Worm (Caenorhabditis elegans): ENCODE results near the gene C01G6.4.

Gene C01G6.4

DNA sequence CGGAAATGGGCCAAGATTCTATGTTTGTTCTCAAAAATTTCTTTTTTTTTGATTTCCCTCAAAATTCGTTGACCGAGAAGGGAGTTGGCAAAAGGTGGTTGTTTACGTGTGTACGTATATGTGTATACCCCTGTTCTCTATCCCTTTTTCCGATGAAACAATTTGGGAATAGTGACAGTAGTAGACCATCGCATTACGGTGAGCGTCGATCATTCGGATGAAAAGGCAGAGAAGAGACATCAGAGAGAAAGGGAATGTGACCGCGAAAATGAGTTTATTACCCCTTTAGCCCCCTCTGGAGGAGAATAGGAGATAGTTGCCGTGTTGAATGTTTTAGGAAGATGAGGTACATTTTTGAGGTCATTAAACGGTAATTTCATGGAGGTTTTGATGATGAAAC lies 12.8 kb downstream of the C01G6.4 start (continued):
- TF ChIP-seq unc-62 (GFP tag; optimal IDR thresholded peaks at IDR 0.05), result no peak
- no peak for TF ChIP-seq ceh-88 (GFP tag; IDR thresholded peaks at IDR 0.05)
- TF ChIP-seq unc-30 (tag; optimal IDR thresholded peaks at IDR 0.05), result no peak
- peak; percentile 63 for TF ChIP-seq snu-23 (GFP tag; optimal IDR thresholded peaks at IDR 0.05)
- TF ChIP-seq mep-1 (tag; optimal IDR thresholded peaks at IDR 0.05), result peak; percentile 67
- no peak for TF ChIP-seq ceh-82 (tag; optimal IDR thresholded peaks at IDR 0.05)
- no peak for TF ChIP-seq pax-3 (tag; optimal IDR thresholded peaks at IDR 0.05)
- TF ChIP-seq nhr-76 (tag; optimal IDR thresholded peaks at IDR 0.05), result no peak
- TF ChIP-seq lin-14 (GFP tag; optimal IDR thresholded peaks at IDR 0.05), result peak; percentile 86

- TF ChIP-seq unc-98 (GFP tag; IDR thresholded peaks at IDR 0.05) (no peak), fkh-10 (GFP tag; optimal IDR thresholded peaks at IDR 0.05) (no peak), nhr-12 (tag; optimal IDR thresholded peaks at IDR 0.05) (no peak), fkh-4 (tag; optimal IDR thresholded peaks at IDR 0.05; ENCODE audit: borderline replicate concordance) (no peak), nhr-85 (tag) (peak; percentile 46), unc-62 (GFP tag; optimal IDR thresholded peaks at IDR 0.05) (no peak), isw-1 (GFP tag; IDR thresholded peaks at IDR 0.05) (no peak), fos-1 (tag; optimal IDR thresholded peaks at IDR 0.05) (no peak), ztf-11 (tag; optimal IDR thresholded peaks at IDR 0.05) (no peak)
These were observed 14.3 kb downstream of the C01G6.4 start for ce11 chrII:9258566-9258965.

ce11 chrII:9258034-9258556 lies 14.7 kb downstream of the C01G6.4 start:
- no peak for TF ChIP-seq ceh-90 (tag; optimal IDR thresholded peaks at IDR 0.05)
- TF ChIP-seq nhr-84 (tag; optimal IDR thresholded peaks at IDR 0.05), result no peak
- no peak for TF ChIP-seq pag-3 (tag; optimal IDR thresholded peaks at IDR 0.05; ENCODE audit: borderline replicate concordance, insufficient read depth)
- TF ChIP-seq isw-1 (GFP tag; IDR thresholded peaks at IDR 0.05), result no peak
- TF ChIP-seq blmp-1 (tag; optimal IDR thresholded peaks at IDR 0.05), result peak; percentile 41
- no peak for TF ChIP-seq fkh-10 (GFP tag; optimal IDR thresholded peaks at IDR 0.05)
- no peak for TF ChIP-seq efl-1 (optimal IDR thresholded peaks at IDR 0.05)
- peak in 1 of 2 experiments; percentile 33 for TF ChIP-seq efl-1 (GFP tag; optimal IDR thresholded peaks at IDR 0.05 in 1 of 2)
- TF ChIP-seq ztf-11 (tag; optimal IDR thresholded peaks at IDR 0.05), result no peak
- no peak for TF ChIP-seq rnt-1 (tag; optimal IDR thresholded peaks at IDR 0.05)
- no peak for TF ChIP-seq nhr-71 (tag; optimal IDR thresholded peaks at IDR 0.05)
- TF ChIP-seq dsc-1 (tag; optimal IDR thresholded peaks at IDR 0.05), result peak; percentile 45
- TF ChIP-seq egl-27 (tag; optimal IDR thresholded peaks at IDR 0.05), result no peak
- TF ChIP-seq zip-4 (GFP tag; optimal IDR thresholded peaks at IDR 0.05), result no peak
- TF ChIP-seq mef-2 (tag; optimal IDR thresholded peaks at IDR 0.05), result no peak
- no peak for TF ChIP-seq sup-37 (GFP tag; optimal IDR thresholded peaks at IDR 0.05)

DNA sequence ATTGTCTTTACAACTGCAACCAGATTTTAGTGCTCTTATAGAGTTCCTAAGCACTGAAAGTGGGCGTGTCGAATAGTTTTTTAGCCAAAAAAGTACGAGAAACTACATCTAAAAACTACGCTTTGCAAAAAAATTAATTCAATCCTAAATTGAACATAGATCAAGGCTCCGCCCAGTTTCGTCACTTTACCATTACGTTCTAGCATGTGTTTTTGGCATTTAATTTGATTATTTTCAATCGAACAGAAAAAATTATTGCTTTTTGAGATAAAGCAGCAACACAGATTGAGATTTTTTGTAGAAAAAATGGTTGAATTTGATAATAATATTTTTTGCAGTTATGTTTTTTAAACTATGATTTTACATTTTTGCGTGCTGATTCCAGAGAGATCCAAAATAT lies 18.7 kb downstream of the C01G6.4 start, which contains the start of gene nlp-82:
Gene nlp-82 (minus strand): TSS at position 101 of the 400 bp plus-strand sequence.
- TF ChIP-seq rnt-1 (tag; optimal IDR thresholded peaks at IDR 0.05) (no peak), dsc-1 (tag; optimal IDR thresholded peaks at IDR 0.05) (no peak), aha-1 (tag; optimal IDR thresholded peaks at IDR 0.05) (no peak), pag-3 (tag; optimal IDR thresholded peaks at IDR 0.05; ENCODE audit: borderline replicate concordance, insufficient read depth) (no peak), unc-86 (tag; optimal IDR thresholded peaks at IDR 0.05) (no peak), Y116A8C.19 (tag; optimal IDR thresholded peaks at IDR 0.05; ENCODE audit: borderline replicate concordance) (no peak), lin-35 (GFP tag; optimal IDR thresholded peaks at IDR 0.05) (no peak), lin-13 (GFP tag; optimal IDR thresholded peaks at IDR 0.05) (no peak), C16A3.4 (tag; optimal IDR thresholded peaks at IDR 0.05) (no peak), nhr-84 (tag; optimal IDR thresholded peaks at IDR 0.05) (no peak), elt-2 (tag; optimal IDR thresholded peaks at IDR 0.05) (no peak), F16B12.6 (tag; optimal IDR thresholded peaks at IDR 0.05) (no peak), zag-1 (tag; optimal IDR thresholded peaks at IDR 0.05) (no peak), vab-15 (tag; optimal IDR thresholded peaks at IDR 0.05) (no peak), irx-1 (tag; optimal IDR thresholded peaks at IDR 0.05) (no peak), hlh-4 (tag; optimal IDR thresholded peaks at IDR 0.05) (no peak), fkh-8 (tag; optimal IDR thresholded peaks at IDR 0.05) (no peak), unc-130 (tag; optimal IDR thresholded peaks at IDR 0.05) (no peak), C04F5.9 (tag; optimal IDR thresholded peaks at IDR 0.05) (no peak)

All from whole organism, L1 larva.